Worm (Caenorhabditis elegans): ENCODE data around the gene clc-8.

ce11 chrIV:14437391-14437790, 43.5 kb downstream of the clc-8 start:
- no peak for TF ChIP-seq nhr-76 (tag; optimal IDR thresholded peaks at IDR 0.05)
- TF ChIP-seq lin-39 (tag; optimal IDR thresholded peaks at IDR 0.05) = no peak

All from whole organism, L3 larva.